Worm (Caenorhabditis elegans): Measurements from ENCODE around the gene T28C6.11.

ce11 chrIV:8796246-8796645 is 43.8 kb downstream of the T28C6.11 start:
- TF ChIP-seq him-1 (tag; optimal IDR thresholded peaks at IDR 0.05) (peak; percentile 73), W03F9.2 (tag; optimal IDR thresholded peaks at IDR 0.05) (no peak)

Measured in whole organism, L4/young adult.